Worm (Caenorhabditis elegans) whole organism, L1 larva: Measurements from ENCODE around the gene Y56A3A.28.

Source experiments
- aly-2 ChIP-seq: fragments of 150-350 bp; optimal IDR thresholded peaks from 2 replicates; lab custom pipeline; 2014; ENCODE audit warnings: missing biosample characterization, missing genetic modification characterization
- ama-1 ChIP-seq: fragments of 150-350 bp; optimal IDR thresholded peaks from 2 replicates; lab custom pipeline; 2014
- ceh-8 ChIP-seq: fragments of 200-800 bp; sonication (Bioruptor generic); optimal IDR thresholded peaks from 2 replicates; lab custom pipeline; 2018; ENCODE audit warnings: mild to moderate bottlenecking, missing genetic modification characterization, moderate library complexity, missing compliant biosample characterization
- ces-1 ChIP-seq: fragments of 150-350 bp; optimal IDR thresholded peaks from 2 replicates; lab custom pipeline; 2014; ENCODE audit warnings: missing biosample characterization, missing genetic modification reagents, missing genetic modification characterization
- efl-1 ChIP-seq, 4 experiments: fragments of 150-350 bp; optimal IDR thresholded peaks in 3 of 4; peaks in 1 of 4; 1 replicate in 1 of 4; 2 replicates in 3 of 4; lab custom pipeline; 2014; ENCODE audit warnings: missing biosample characterization in 2 of 4, missing genetic modification characterization in 2 of 4, missing genetic modification reagents in 2 of 4
- elt-2 ChIP-seq: sonication (generic microtip); optimal IDR thresholded peaks from 2 replicates; lab custom pipeline; 2016; ENCODE audit warnings: missing genetic modification characterization, mild to moderate bottlenecking, inconsistent platforms, missing compliant biosample characterization, missing genetic modification reagents
- elt-3 ChIP-seq, 6 experiments: fragments of 150-350 bp in 1 of 6; sonication (generic microtip); optimal IDR thresholded peaks; 2 replicates each; lab custom pipeline; 2017 to 2018; ENCODE audit warnings: missing biosample characterization in 6 of 6, missing genetic modification characterization in 6 of 6, inconsistent platforms in 1 of 6
- fkh-10 ChIP-seq: sonication (generic microtip); optimal IDR thresholded peaks from 2 replicates; lab custom pipeline; 2017; ENCODE audit warnings: missing biosample characterization, missing genetic modification reagents, missing genetic modification characterization
- grh-1 ChIP-seq: fragments of 200-800 bp; sonication (Bioruptor generic); IDR thresholded peaks from 2 replicates; pipeline ENCODE4 v1.3.6; 2022; ENCODE audit warnings: missing genetic modification reagents, missing genetic modification characterization, missing compliant biosample characterization
- hlh-17 ChIP-seq: fragments of 200-800 bp; sonication (Bioruptor generic); optimal IDR thresholded peaks from 2 replicates; lab custom pipeline; 2018; ENCODE audit warnings: missing genetic modification characterization, mild to moderate bottlenecking, missing compliant biosample characterization, moderate library complexity, borderline replicate concordance
- hlh-4 ChIP-seq: sonication (generic microtip); optimal IDR thresholded peaks from 2 replicates; lab custom pipeline; 2016; ENCODE audit warnings: mild to moderate bottlenecking, missing genetic modification characterization, missing compliant biosample characterization
- isw-1 ChIP-seq: fragments of 200-800 bp; sonication (Bioruptor generic); IDR thresholded peaks from 2 replicates; pipeline ENCODE4 v1.3.6; 2022; ENCODE audit warnings: missing genetic modification characterization, missing compliant biosample characterization
- lin-35 ChIP-seq, 2 experiments: fragments of 150-350 bp; optimal IDR thresholded peaks; 2 replicates each; lab custom pipeline; 2014; ENCODE audit warnings: missing biosample characterization in 2 of 2, missing genetic modification characterization in 2 of 2, missing genetic modification reagents in 2 of 2
- lir-3 ChIP-seq: sonication (generic microtip); optimal IDR thresholded peaks from 2 replicates; lab custom pipeline; 2016; ENCODE audit warnings: mild to moderate bottlenecking, missing genetic modification characterization, moderate library complexity, missing compliant biosample characterization; ENCODE audit not compliant: poor library complexity
- lsy-2 ChIP-seq, 2 experiments: fragments of 150-350 bp; optimal IDR thresholded peaks; 2 replicates each; lab custom pipeline; 2014; ENCODE audit warnings: missing biosample characterization in 2 of 2, missing genetic modification characterization in 2 of 2
- mab-9 ChIP-seq: fragments of 200-800 bp; sonication (Bioruptor generic); IDR thresholded peaks from 2 replicates; pipeline ENCODE4 v1.3.6; 2022; ENCODE audit warnings: missing genetic modification reagents, missing genetic modification characterization, missing compliant biosample characterization
- mep-1 ChIP-seq: fragments of 150-350 bp; optimal IDR thresholded peaks from 2 replicates; lab custom pipeline; 2014; ENCODE audit warnings: missing biosample characterization, missing genetic modification characterization
- nhr-11 ChIP-seq: fragments of 150-350 bp; optimal IDR thresholded peaks from 2 replicates; lab custom pipeline; 2014; ENCODE audit warnings: missing biosample characterization, missing genetic modification characterization
- nhr-19 ChIP-seq: fragments of 200-800 bp; sonication (Bioruptor generic); conservative IDR thresholded peaks from 2 replicates; pipeline ENCODE4 v1.3.6; 2022; ENCODE audit warnings: missing genetic modification characterization, missing compliant biosample characterization
- nhr-47 ChIP-seq: sonication (generic microtip); optimal IDR thresholded peaks from 2 replicates; lab custom pipeline; 2016; ENCODE audit warnings: mild to moderate bottlenecking, missing genetic modification characterization, moderate library complexity, missing compliant biosample characterization
- nhr-71 ChIP-seq: sonication (generic microtip); optimal IDR thresholded peaks from 2 replicates; lab custom pipeline; 2016; ENCODE audit warnings: mild to moderate bottlenecking, missing genetic modification characterization, moderate library complexity, missing compliant biosample characterization
- nhr-90 ChIP-seq: sonication (generic microtip); optimal IDR thresholded peaks from 2 replicates; lab custom pipeline; 2016; ENCODE audit warnings: mild to moderate bottlenecking, missing genetic modification characterization, missing compliant biosample characterization; ENCODE audit not compliant: poor library complexity
- pag-3 ChIP-seq: sonication (generic microtip); optimal IDR thresholded peaks from 2 replicates; lab custom pipeline; 2017; ENCODE audit warnings: missing genetic modification characterization, mild to moderate bottlenecking, missing compliant biosample characterization, antibody characterized with exemption, borderline replicate concordance; ENCODE audit not compliant: insufficient read depth
- pax-3 ChIP-seq: fragments of 200-800 bp; sonication (Bioruptor generic); optimal IDR thresholded peaks from 2 replicates; lab custom pipeline; 2018; ENCODE audit warnings: mild to moderate bottlenecking, missing genetic modification characterization, moderate library complexity, missing compliant biosample characterization
- rnt-1 ChIP-seq: sonication (generic microtip); optimal IDR thresholded peaks from 2 replicates; lab custom pipeline; 2016; ENCODE audit warnings: mild to moderate bottlenecking, missing genetic modification characterization, moderate library complexity, missing compliant biosample characterization
- snpc-4 ChIP-seq: fragments of 150-350 bp; optimal IDR thresholded peaks from 2 replicates; lab custom pipeline; 2014; ENCODE audit warnings: missing biosample characterization, missing genetic modification characterization
- snu-23 ChIP-seq: sonication (generic microtip); optimal IDR thresholded peaks from 2 replicates; lab custom pipeline; 2016; ENCODE audit warnings: missing genetic modification characterization, missing compliant biosample characterization
- sptf-1 ChIP-seq: fragments of 150-350 bp; optimal IDR thresholded peaks from 2 replicates; lab custom pipeline; 2014; ENCODE audit warnings: missing biosample characterization, missing genetic modification characterization
- tbx-2 ChIP-seq: sonication (generic microtip); optimal IDR thresholded peaks from 2 replicates; lab custom pipeline; 2016; ENCODE audit warnings: missing genetic modification characterization, missing compliant biosample characterization
- unc-86 ChIP-seq: sonication (generic microtip); optimal IDR thresholded peaks from 2 replicates; lab custom pipeline; 2016; ENCODE audit warnings: missing genetic modification characterization, missing compliant biosample characterization
- unc-98 ChIP-seq: fragments of 200-800 bp; sonication (Bioruptor generic); IDR thresholded peaks from 2 replicates; pipeline ENCODE4 v1.3.6; 2022; ENCODE audit warnings: missing genetic modification characterization, missing compliant biosample characterization
- zag-1 ChIP-seq: fragments of 150-350 bp; optimal IDR thresholded peaks from 2 replicates; lab custom pipeline; 2014; ENCODE audit warnings: missing biosample characterization, missing genetic modification characterization
- zip-4 ChIP-seq: fragments of 200-800 bp; sonication (Bioruptor generic); optimal IDR thresholded peaks from 2 replicates; lab custom pipeline; 2018; ENCODE audit warnings: mild to moderate bottlenecking, missing genetic modification characterization, moderate library complexity, missing compliant biosample characterization
- ztf-4 ChIP-seq: fragments of 150-350 bp; optimal IDR thresholded peaks from 2 replicates; lab custom pipeline; 2014; ENCODE audit warnings: missing biosample characterization, missing genetic modification characterization

Y56A3A.28 gene

DNA sequence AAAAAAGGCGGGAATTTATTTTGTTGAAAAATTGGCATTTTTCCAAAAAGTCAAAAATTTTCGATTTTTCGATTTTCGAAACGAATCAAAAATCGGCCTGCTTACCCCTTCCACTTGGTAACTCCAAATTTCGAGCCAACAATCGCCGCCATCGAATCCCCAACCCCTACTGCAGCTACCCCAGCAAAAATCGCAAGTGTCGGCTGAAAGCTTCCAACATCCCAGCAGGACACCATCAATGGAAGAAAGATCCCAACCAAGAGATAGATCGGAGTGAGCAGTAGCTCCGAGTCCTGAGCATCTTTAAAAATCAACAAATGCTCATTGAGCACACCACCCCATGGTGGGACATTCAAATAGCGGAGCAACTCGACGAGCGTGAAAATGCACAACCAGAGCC is 40.3 kb downstream of the Y56A3A.28 start:
- TF ChIP-seq efl-1 (optimal IDR thresholded peaks at IDR 0.05; lab: Kevin White, UChicago) (no peak), efl-1 (GFP tag; optimal IDR thresholded peaks at IDR 0.05 in 1 of 2; lab: Kevin White, UChicago) (peak in 1 of 2 experiments; percentile 54), nhr-19 (0 out of 2 replicates have a peak, but pooled peaks have one; percentile 2), hlh-4 (no peak), rnt-1 (tag; lab: Kevin White, UChicago) (no peak)

DNA sequence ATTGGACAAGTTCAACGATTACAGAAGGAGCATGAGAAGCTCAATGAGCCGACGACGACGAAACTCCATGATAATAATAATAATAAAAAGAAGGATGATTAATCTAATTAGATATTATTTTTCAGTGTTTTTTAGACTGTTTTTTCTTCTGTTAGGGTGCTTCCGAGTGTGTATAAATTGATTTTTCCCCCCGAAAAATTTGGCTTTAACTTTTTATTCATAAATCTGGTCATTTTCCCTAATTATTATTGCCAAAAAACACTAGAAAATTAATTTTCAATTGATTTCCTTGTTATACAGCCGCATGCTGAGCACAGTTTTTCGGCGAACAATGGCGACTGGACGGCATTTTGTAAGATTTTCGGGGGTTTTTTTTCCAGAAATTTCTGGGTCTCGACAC is 47.6 kb downstream of the Y56A3A.28 start, which contains the start of gene nft-1:
TSS of gene nft-1 (plus strand) at position 301 of the 400 bp plus-strand sequence.
- TF ChIP-seq elt-3 (tag; optimal IDR thresholded peaks at IDR 0.05; lab: Kevin White, UChicago) (no peak), mep-1 (no peak), sptf-1 (tag; lab: Kevin White, UChicago) (no peak), efl-1 (optimal IDR thresholded peaks at IDR 0.05; lab: Kevin White, UChicago) (no peak), efl-1 (GFP tag; optimal IDR thresholded peaks at IDR 0.05 in 1 of 2; lab: Kevin White, UChicago) (peak in 1 of 2 experiments; percentile 2), mab-9 (GFP tag; lab: Robert Waterston, UW) (no peak)

DNA sequence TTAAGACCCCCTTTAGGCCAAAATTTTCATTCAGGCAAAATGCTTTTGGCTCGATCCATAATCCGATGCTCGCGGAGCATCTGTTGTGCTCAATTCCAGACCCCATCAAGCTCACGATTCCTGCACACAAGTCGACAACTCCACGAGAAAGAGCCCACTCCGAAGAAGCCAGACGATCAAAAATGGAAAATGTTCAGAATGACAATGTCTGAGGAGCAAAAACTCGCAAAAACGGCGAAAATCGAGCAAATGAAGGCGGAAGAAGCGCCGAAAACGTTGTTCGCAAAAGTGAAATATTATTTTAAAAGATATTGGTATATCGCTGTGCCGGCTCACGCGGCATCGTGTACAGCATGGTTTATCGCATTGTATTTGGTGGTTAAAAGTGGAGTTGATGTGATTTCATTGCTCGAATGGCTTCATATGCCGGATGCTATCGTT is 49.5 kb downstream of the Y56A3A.28 start, which contains the start of gene Y56A3A.22:
TSS of gene Y56A3A.22 (plus strand) at position 35 of the 441 bp plus-strand sequence.
- TF ChIP-seq isw-1 (GFP tag; lab: Robert Waterston, UW) (no peak), pag-3 (tag; lab: Kevin White, UChicago) (no peak), nhr-71 (peak; percentile 62), hlh-17 (GFP tag; lab: Kevin White, UChicago) (peak; percentile 43), unc-98 (GFP tag; lab: Robert Waterston, UW) (no peak), ces-1 (GFP tag; lab: Kevin White, UChicago) (no peak), lir-3 (tag; lab: Kevin White, UChicago) (no peak), pax-3 (peak; percentile 33), ceh-8 (GFP tag; lab: Kevin White, UChicago) (no peak), aly-2 (tag; lab: Kevin White, UChicago) (peak; percentile 70), lin-35 (GFP tag; optimal IDR thresholded peaks at IDR 0.05; lab: Kevin White, UChicago) (peak in 1 of 2 experiments; percentile 29), nhr-11 (tag; lab: Kevin White, UChicago) (no peak), zag-1 (tag; lab: Kevin White, UChicago) (no peak), snu-23 (GFP tag; lab: Kevin White, UChicago) (peak; percentile 14), rnt-1 (tag; lab: Kevin White, UChicago) (peak; percentile 39), unc-86 (tag; lab: Kevin White, UChicago) (no peak), efl-1 (optimal IDR thresholded peaks at IDR 0.05; lab: Kevin White, UChicago) (peak; percentile 7 to 18), efl-1 (GFP tag; optimal IDR thresholded peaks at IDR 0.05 in 1 of 2; lab: Kevin White, UChicago) (peak in 1 of 2 experiments; percentile 91), nhr-47 (tag; lab: Kevin White, UChicago) (peak; percentile 40), zip-4 (GFP tag; lab: Kevin White, UChicago) (peak; percentile 27), fkh-10 (GFP tag; lab: Kevin White, UChicago) (no peak), elt-3 (tag; optimal IDR thresholded peaks at IDR 0.05; lab: Kevin White, UChicago) (no peak), grh-1 (GFP tag; lab: Robert Waterston, UW) (peak; percentile 25), ama-1 (lab: Kevin White, UChicago) (peak; percentile 86), nhr-90 (tag; lab: Kevin White, UChicago) (peak; percentile 57), lsy-2 (tag; optimal IDR thresholded peaks at IDR 0.05; lab: Kevin White, UChicago) (peak in 1 of 2 experiments; percentile 7), snpc-4 (tag; lab: Kevin White, UChicago) (no peak), ztf-4 (tag; lab: Kevin White, UChicago) (peak; percentile 80), elt-2 (tag; lab: Kevin White, UChicago) (peak; percentile 29), tbx-2 (tag; lab: Kevin White, UChicago) (peak; percentile 7)
- TF ChIP-seq, all 84 proteins: peak for 17
